Worm (Caenorhabditis elegans) whole organism, L3 larva: ENCODE measurements around the gene rps-18.

Experiments
- R02D3.7 ChIP-seq: fragments of 150-350 bp; optimal IDR thresholded peaks from 2 replicates; lab custom pipeline; 2014; ENCODE audit warnings: missing biosample characterization, missing genetic modification characterization
- aly-2 ChIP-seq: fragments of 150-350 bp; optimal IDR thresholded peaks from 2 replicates; lab custom pipeline; 2014; ENCODE audit warnings: missing biosample characterization, missing genetic modification characterization
- ama-1 ChIP-seq: fragments of 150-350 bp; optimal IDR thresholded peaks from 2 replicates; lab custom pipeline; 2018
- ceh-16 ChIP-seq: sonication (generic microtip); optimal IDR thresholded peaks from 2 replicates; lab custom pipeline; 2017; ENCODE audit warnings: missing biosample characterization, missing genetic modification characterization
- ceh-28 ChIP-seq: fragments of 150-350 bp; optimal IDR thresholded peaks from 2 replicates; lab custom pipeline; 2014; ENCODE audit warnings: missing biosample characterization, missing genetic modification reagents, missing genetic modification characterization
- ceh-82 ChIP-seq: fragments of 150-350 bp; optimal IDR thresholded peaks from 2 replicates; lab custom pipeline; 2014; ENCODE audit warnings: missing biosample characterization, missing genetic modification characterization
- ceh-9 ChIP-seq: sonication (generic microtip); optimal IDR thresholded peaks from 2 replicates; lab custom pipeline; 2018; ENCODE audit warnings: missing biosample characterization, missing genetic modification characterization
- daf-12 ChIP-seq: fragments of 150-350 bp; optimal IDR thresholded peaks from 2 replicates; lab custom pipeline; 2014; ENCODE audit warnings: missing biosample characterization, missing genetic modification reagents, missing genetic modification characterization
- egl-27 ChIP-seq: sonication (generic microtip); optimal IDR thresholded peaks from 4 replicates; lab custom pipeline; 2017; ENCODE audit warnings: missing biosample characterization, missing genetic modification reagents, missing genetic modification characterization
- egl-5 ChIP-seq: fragments of 150-350 bp; optimal IDR thresholded peaks from 2 replicates; lab custom pipeline; 2017; ENCODE audit warnings: missing biosample characterization, missing genetic modification reagents, missing genetic modification characterization, inconsistent platforms
- elt-1 ChIP-seq: fragments of 150-350 bp; optimal IDR thresholded peaks from 2 replicates; lab custom pipeline; 2014; ENCODE audit warnings: missing biosample characterization, missing genetic modification characterization
- elt-2 ChIP-seq: sonication (generic microtip); optimal IDR thresholded peaks from 2 replicates; lab custom pipeline; 2016; ENCODE audit warnings: missing genetic modification reagents, mild to moderate bottlenecking, missing genetic modification characterization, missing compliant biosample characterization
- elt-3 ChIP-seq, 3 experiments: fragments of 150-350 bp in 1 of 3; sonication (generic microtip) in 2 of 3; optimal IDR thresholded peaks; 2 replicates in 2 of 3; 4 replicates in 1 of 3; lab custom pipeline; 2014 to 2017; ENCODE audit warnings: missing biosample characterization in 3 of 3, missing genetic modification characterization in 3 of 3
- eor-1 ChIP-seq, 2 experiments: fragments of 150-350 bp; optimal IDR thresholded peaks; 2 replicates each; lab custom pipeline; 2014 to 2018; ENCODE audit warnings: missing biosample characterization in 2 of 2, missing genetic modification characterization in 2 of 2
- fkh-10 ChIP-seq: sonication (generic microtip); optimal IDR thresholded peaks from 2 replicates; lab custom pipeline; 2017; ENCODE audit warnings: missing biosample characterization, missing genetic modification reagents, missing genetic modification characterization
- fkh-2 ChIP-seq: fragments of 150-350 bp; optimal IDR thresholded peaks from 2 replicates; lab custom pipeline; 2014; ENCODE audit warnings: missing biosample characterization, missing genetic modification reagents, missing genetic modification characterization
- fos-1 ChIP-seq: fragments of 150-350 bp; optimal IDR thresholded peaks from 2 replicates; lab custom pipeline; 2014; ENCODE audit warnings: missing biosample characterization, missing genetic modification characterization
- hmg-11 ChIP-seq: sonication (generic microtip); optimal IDR thresholded peaks from 2 replicates; lab custom pipeline; 2016; ENCODE audit warnings: missing genetic modification characterization, missing compliant biosample characterization
- jun-1 ChIP-seq: fragments of 150-350 bp; optimal IDR thresholded peaks from 2 replicates; lab custom pipeline; 2014; ENCODE audit warnings: missing biosample characterization, missing genetic modification reagents, missing genetic modification characterization
- lin-15B ChIP-seq: fragments of 150-350 bp; optimal IDR thresholded peaks from 2 replicates; lab custom pipeline; 2014; ENCODE audit warnings: missing biosample characterization, missing genetic modification characterization
- lin-39 ChIP-seq: fragments of 150-350 bp; optimal IDR thresholded peaks from 2 replicates; lab custom pipeline; 2018; ENCODE audit warnings: missing biosample characterization, missing genetic modification reagents, missing genetic modification characterization
- lsy-12 ChIP-seq: sonication (generic microtip); optimal IDR thresholded peaks from 2 replicates; lab custom pipeline; 2016; ENCODE audit warnings: mild to moderate bottlenecking, missing genetic modification characterization, missing compliant biosample characterization
- mdl-1 ChIP-seq: fragments of 150-350 bp; optimal IDR thresholded peaks from 2 replicates; lab custom pipeline; 2014; ENCODE audit warnings: missing biosample characterization, missing genetic modification characterization
- mml-1 ChIP-seq: fragments of 150-350 bp; sonication (generic microtip); optimal IDR thresholded peaks from 3 replicates; lab custom pipeline; 2014; ENCODE audit warnings: missing biosample characterization, missing genetic modification characterization
- nfya-1 ChIP-seq: sonication (generic microtip); optimal IDR thresholded peaks from 2 replicates; lab custom pipeline; 2017; ENCODE audit warnings: missing genetic modification characterization, mild to moderate bottlenecking, missing compliant biosample characterization, antibody characterized with exemption, moderate library complexity; ENCODE audit not compliant: insufficient read depth
- nhr-11 ChIP-seq: fragments of 150-350 bp; optimal IDR thresholded peaks from 2 replicates; lab custom pipeline; 2014; ENCODE audit warnings: missing biosample characterization, missing genetic modification characterization
- nhr-12 ChIP-seq: fragments of 150-350 bp; optimal IDR thresholded peaks from 2 replicates; lab custom pipeline; 2014; ENCODE audit warnings: missing biosample characterization, missing genetic modification characterization
- nhr-23 ChIP-seq: fragments of 150-350 bp; optimal IDR thresholded peaks from 2 replicates; lab custom pipeline; 2014; ENCODE audit warnings: missing biosample characterization, missing genetic modification reagents, missing genetic modification characterization
- nhr-237 ChIP-seq: fragments of 150-350 bp; optimal IDR thresholded peaks from 2 replicates; lab custom pipeline; 2014; ENCODE audit warnings: missing biosample characterization, missing genetic modification characterization
- nhr-25 ChIP-seq: sonication (generic microtip); optimal IDR thresholded peaks from 2 replicates; lab custom pipeline; 2017; ENCODE audit warnings: missing biosample characterization, missing genetic modification characterization
- nhr-28 ChIP-seq: fragments of 150-350 bp; optimal IDR thresholded peaks from 2 replicates; lab custom pipeline; 2014; ENCODE audit warnings: missing biosample characterization, missing genetic modification characterization
- nhr-43 ChIP-seq: sonication (generic microtip); optimal IDR thresholded peaks from 2 replicates; lab custom pipeline; 2016; ENCODE audit warnings: mild to moderate bottlenecking, missing genetic modification characterization, missing compliant biosample characterization; ENCODE audit not compliant: poor library complexity, severe bottlenecking
- nhr-67 ChIP-seq: fragments of 150-350 bp; optimal IDR thresholded peaks from 2 replicates; lab custom pipeline; 2014; ENCODE audit warnings: missing biosample characterization, missing genetic modification characterization
- nhr-76 ChIP-seq: fragments of 150-350 bp; sonication (generic microtip); optimal IDR thresholded peaks from 5 replicates; lab custom pipeline; 2014; ENCODE audit warnings: missing biosample characterization, missing genetic modification characterization
- nhr-77 ChIP-seq: fragments of 150-350 bp; optimal IDR thresholded peaks from 2 replicates; lab custom pipeline; 2014; ENCODE audit warnings: missing biosample characterization, missing genetic modification characterization
- pha-4 ChIP-seq: fragments of 150-350 bp; optimal IDR thresholded peaks from 2 replicates; lab custom pipeline; 2014; ENCODE audit warnings: missing biosample characterization, missing genetic modification reagents, missing genetic modification characterization
- pqm-1 ChIP-seq: fragments of 150-350 bp; optimal IDR thresholded peaks from 2 replicates; lab custom pipeline; 2017; ENCODE audit warnings: missing biosample characterization, missing genetic modification characterization, inconsistent platforms
- sea-2 ChIP-seq: fragments of 150-350 bp; sonication (generic microtip); optimal IDR thresholded peaks from 4 replicates; lab custom pipeline; 2014; ENCODE audit warnings: missing biosample characterization, missing genetic modification reagents, missing genetic modification characterization
- skn-1 ChIP-seq: fragments of 150-350 bp; optimal IDR thresholded peaks from 2 replicates; lab custom pipeline; 2014; ENCODE audit warnings: missing biosample characterization, missing genetic modification characterization
- snpc-4 ChIP-seq: fragments of 150-350 bp; optimal IDR thresholded peaks from 2 replicates; lab custom pipeline; 2014; ENCODE audit warnings: missing biosample characterization, missing genetic modification characterization
- tbx-2 ChIP-seq: sonication (generic microtip); optimal IDR thresholded peaks from 2 replicates; lab custom pipeline; 2016; ENCODE audit warnings: mild to moderate bottlenecking, missing genetic modification characterization, missing compliant biosample characterization
- unc-39 ChIP-seq: sonication (generic microtip); optimal IDR thresholded peaks from 4 replicates; lab custom pipeline; 2017; ENCODE audit warnings: missing biosample characterization, missing genetic modification characterization
- unc-62 ChIP-seq: fragments of 150-350 bp; sonication (generic microtip); optimal IDR thresholded peaks from 4 replicates; lab custom pipeline; 2014; ENCODE audit warnings: missing biosample characterization, missing genetic modification reagents, missing genetic modification characterization
- zag-1 ChIP-seq: fragments of 150-350 bp; optimal IDR thresholded peaks from 2 replicates; lab custom pipeline; 2014; ENCODE audit warnings: missing biosample characterization, missing genetic modification characterization
- ztf-11 ChIP-seq: fragments of 150-350 bp; optimal IDR thresholded peaks from 2 replicates; lab custom pipeline; 2014; ENCODE audit warnings: missing biosample characterization, missing genetic modification characterization
- ztf-4 ChIP-seq: fragments of 150-350 bp; optimal IDR thresholded peaks from 2 replicates; lab custom pipeline; 2014; ENCODE audit warnings: missing biosample characterization, missing genetic modification characterization

The rps-18 gene

ce11 chrIV:14792602-14793232, 32.8 kb upstream of the rps-18 start, which contains the start of gene gdi-1:
Gene gdi-1 (minus strand): TSS chrIV:14792887.
- TF ChIP-seq ceh-28 (tag; lab: Kevin White, UChicago), result no peak
- TF ChIP-seq nhr-23 (tag; lab: Kevin White, UChicago), result peak; percentile 4
- TF ChIP-seq ama-1 (lab: Kevin White, UChicago), result peak; percentile 79
- TF ChIP-seq, all 47 proteins: peak for 2

- TF ChIP-seq lin-15B (peak; percentile 17), mdl-1 (tag; lab: Kevin White, UChicago) (peak; percentile 23), ztf-11 (tag; lab: Kevin White, UChicago) (no peak), nhr-12 (no peak), jun-1 (tag; lab: Kevin White, UChicago) (peak; percentile 21), unc-39 (tag; lab: Kevin White, UChicago) (no peak), elt-1 (tag; lab: Kevin White, UChicago) (peak; percentile 5), aly-2 (tag; lab: Kevin White, UChicago) (no peak), ama-1 (lab: Kevin White, UChicago) (peak; percentile 55), nhr-76 (tag; lab: Kevin White, UChicago) (no peak), pha-4 (tag; lab: Kevin White, UChicago) (peak; percentile 60), fkh-10 (GFP tag; lab: Kevin White, UChicago) (no peak), ceh-9 (tag; lab: Kevin White, UChicago) (no peak), fos-1 (tag; lab: Kevin White, UChicago) (no peak), ceh-82 (tag; lab: Kevin White, UChicago) (no peak), ztf-4 (peak; percentile 28), elt-2 (tag; lab: Kevin White, UChicago) (peak; percentile 45), nhr-77 (no peak), eor-1 (tag; optimal IDR thresholded peaks at IDR 0.05; lab: Kevin White, UChicago) (no peak), pqm-1 (tag; lab: Kevin White, UChicago) (peak; percentile 17), skn-1 (tag; lab: Kevin White, UChicago) (no peak), ceh-28 (tag; lab: Kevin White, UChicago) (peak; percentile 70), mml-1 (tag; lab: Kevin White, UChicago) (no peak), tbx-2 (tag; lab: Kevin White, UChicago) (no peak), nhr-43 (tag; lab: Kevin White, UChicago) (peak; percentile 12), nhr-11 (tag; lab: Kevin White, UChicago) (no peak), fkh-2 (tag; lab: Kevin White, UChicago) (no peak), egl-5 (no peak), ceh-16 (tag; lab: Kevin White, UChicago) (no peak), unc-62 (GFP tag; lab: Kevin White, UChicago) (no peak), nhr-67 (no peak), nhr-25 (peak; percentile 75), nhr-23 (tag; lab: Kevin White, UChicago) (peak; percentile 43), nfya-1 (tag; lab: Kevin White, UChicago) (peak; percentile 71), zag-1 (tag; lab: Kevin White, UChicago) (no peak), hmg-11 (peak; percentile 48), nhr-237 (tag; lab: Kevin White, UChicago) (no peak), snpc-4 (tag; lab: Kevin White, UChicago) (no peak), lin-39 (peak; percentile 15), R02D3.7 (tag; lab: Kevin White, UChicago) (peak; percentile 24), nhr-28 (tag; lab: Kevin White, UChicago) (no peak), sea-2 (GFP tag; lab: Kevin White, UChicago) (peak; percentile 97), egl-27 (no peak), lsy-12 (tag; lab: Kevin White, UChicago) (peak; percentile 59), elt-3 (tag; optimal IDR thresholded peaks at IDR 0.05; lab: Kevin White, UChicago) (no peak), daf-12 (tag; lab: Kevin White, UChicago) (no peak)
These were observed 31.4 kb upstream of the rps-18 start for ce11 chrIV:14793900-14794624.
